Fruit fly (Drosophila melanogaster) whole organism, embryonic: ENCODE results near the gene CG2021.

Source experiments
- B-H2 ChIP-seq: fragments of 200-800 bp; sonication (Bioruptor generic); optimal IDR thresholded peaks from 2 replicates; lab custom pipeline; 2018; ENCODE audit warnings: missing biosample characterization, mild to moderate bottlenecking, missing genetic modification characterization
- CG1024 ChIP-seq: fragments of 200-800 bp; sonication (Bioruptor generic); IDR thresholded peaks from 2 replicates; pipeline ENCODE4 v1.3.6; 2022; ENCODE audit warnings: missing biosample characterization, missing genetic modification characterization
- CG10267 ChIP-seq: fragments of 200-800 bp; sonication (Bioruptor generic); optimal IDR thresholded peaks from 2 replicates; lab custom pipeline; 2018; ENCODE audit warnings: missing biosample characterization, mild to moderate bottlenecking, missing genetic modification characterization, moderate library complexity
- CG10321 ChIP-seq: fragments of 200-800 bp; sonication (Bioruptor generic); IDR thresholded peaks from 2 replicates; pipeline ENCODE4 v1.3.6; 2022; ENCODE audit warnings: missing biosample characterization, missing genetic modification characterization
- CG11247 ChIP-seq: fragments of 200-800 bp; sonication (Bioruptor generic); IDR thresholded peaks from 2 replicates; pipeline ENCODE4 v1.3.6; 2022; ENCODE audit warnings: missing biosample characterization, missing genetic modification characterization
- CG1233 ChIP-seq: fragments of 200-800 bp; sonication (Bioruptor generic); optimal IDR thresholded peaks from 4 replicates; lab custom pipeline; 2018; ENCODE audit warnings: missing biosample characterization, mild to moderate bottlenecking, missing genetic modification characterization
- CG12942 ChIP-seq: fragments of 200-800 bp; sonication (Bioruptor generic); optimal IDR thresholded peaks from 3 replicates; lab custom pipeline; 2016; ENCODE audit warnings: missing biosample characterization, missing genetic modification characterization
- CG13775 ChIP-seq: fragments of 200-800 bp; sonication (Bioruptor generic); optimal IDR thresholded peaks from 3 replicates; lab custom pipeline; 2017; ENCODE audit warnings: missing biosample characterization, mild to moderate bottlenecking, missing genetic modification characterization
- CG14014 ChIP-seq: fragments of 200-800 bp; sonication (Bioruptor generic); IDR thresholded peaks from 2 replicates; pipeline ENCODE4 v1.3.6; 2022; ENCODE audit warnings: missing biosample characterization, missing genetic modification characterization
- CG17568 ChIP-seq: fragments of 200-800 bp; sonication (Bioruptor generic); optimal IDR thresholded peaks from 2 replicates; lab custom pipeline; 2018; ENCODE audit warnings: missing biosample characterization, mild to moderate bottlenecking, missing genetic modification characterization, moderate library complexity
- CG18599 ChIP-seq: fragments of 200-800 bp; sonication (Bioruptor generic); optimal IDR thresholded peaks from 3 replicates; lab custom pipeline; 2017; ENCODE audit warnings: missing biosample characterization, missing genetic modification characterization, mild to moderate bottlenecking, moderate library complexity, missing genetic modification reagents
- CG2120 ChIP-seq: fragments of 200-800 bp; sonication (Bioruptor generic); optimal IDR thresholded peaks from 3 replicates; lab custom pipeline; 2016; ENCODE audit warnings: missing biosample characterization, missing genetic modification characterization
- CG2889 ChIP-seq: fragments of 200-800 bp; sonication (Bioruptor generic); IDR thresholded peaks from 3 replicates; pipeline ENCODE4 v1.3.6; 2022; ENCODE audit warnings: missing biosample characterization, missing genetic modification characterization
- CG3407 ChIP-seq: fragments of 200-800 bp; sonication (Bioruptor generic); optimal IDR thresholded peaks from 2 replicates; lab custom pipeline; 2018; ENCODE audit warnings: missing biosample characterization, mild to moderate bottlenecking, missing genetic modification characterization
- CG3847 ChIP-seq: fragments of 200-800 bp; sonication (Bioruptor generic); IDR thresholded peaks from 2 replicates; pipeline ENCODE4 v1.3.6; 2022; ENCODE audit warnings: missing biosample characterization, missing genetic modification characterization
- CG3995 ChIP-seq: fragments of 200-800 bp; sonication (Bioruptor generic); optimal IDR thresholded peaks from 3 replicates; lab custom pipeline; 2016; ENCODE audit warnings: missing biosample characterization, missing genetic modification characterization
- CG4707 ChIP-seq: fragments of 200-800 bp; sonication (Bioruptor generic); optimal IDR thresholded peaks from 2 replicates; lab custom pipeline; 2018; ENCODE audit warnings: missing biosample characterization, mild to moderate bottlenecking, missing genetic modification characterization, moderate library complexity
- CG6689 ChIP-seq: fragments of 200-800 bp; sonication (Bioruptor generic); IDR thresholded peaks from 2 replicates; pipeline ENCODE4 v1.3.6; 2022; ENCODE audit warnings: missing biosample characterization, missing genetic modification characterization
- CG7786 ChIP-seq: fragments of 200-800 bp; sonication (Bioruptor generic); optimal IDR thresholded peaks from 2 replicates; lab custom pipeline; 2016; ENCODE audit warnings: missing biosample characterization, missing genetic modification characterization
- CG8359 ChIP-seq: fragments of 200-800 bp; sonication (Bioruptor generic); optimal IDR thresholded peaks from 2 replicates; lab custom pipeline; 2017; ENCODE audit warnings: missing biosample characterization, mild to moderate bottlenecking, missing genetic modification characterization, borderline replicate concordance
- CG9437 ChIP-seq: fragments of 200-800 bp; sonication (Bioruptor generic); optimal IDR thresholded peaks from 2 replicates; lab custom pipeline; 2018; ENCODE audit warnings: missing biosample characterization, mild to moderate bottlenecking, missing genetic modification characterization
- CG9932 ChIP-seq: fragments of 200-800 bp; sonication (Bioruptor generic); IDR thresholded peaks from 2 replicates; pipeline ENCODE4 v1.3.6; 2022; ENCODE audit warnings: missing biosample characterization, missing genetic modification characterization
- D19A ChIP-seq: fragments of 200-800 bp; optimal IDR thresholded peaks from 3 replicates; lab custom pipeline; 2019; ENCODE audit warnings: missing biosample characterization, mild to moderate bottlenecking, missing genetic modification characterization, moderate library complexity
- Dp ChIP-seq: fragments of 200-800 bp; sonication (Bioruptor generic); optimal IDR thresholded peaks from 2 replicates; lab custom pipeline; 2018; ENCODE audit warnings: missing biosample characterization, mild to moderate bottlenecking, missing genetic modification characterization, moderate library complexity
- Ets97D ChIP-seq: fragments of 200-800 bp; sonication (Bioruptor generic); optimal IDR thresholded peaks from 3 replicates; lab custom pipeline; 2016; ENCODE audit warnings: missing biosample characterization, missing genetic modification characterization
- Gug ChIP-seq: fragments of 200-800 bp; sonication (Bioruptor generic); IDR thresholded peaks from 4 replicates; pipeline ENCODE4 v1.3.6; 2022; ENCODE audit warnings: missing biosample characterization, missing genetic modification characterization
- H15 ChIP-seq: fragments of 200-800 bp; sonication (Bioruptor generic); IDR thresholded peaks from 3 replicates; pipeline ENCODE4 v1.3.6; 2022; ENCODE audit warnings: missing biosample characterization, missing genetic modification characterization
- Hmr ChIP-seq: fragments of 200-800 bp; sonication (Bioruptor generic); optimal IDR thresholded peaks from 3 replicates; lab custom pipeline; 2017; ENCODE audit warnings: mild to moderate bottlenecking, missing biosample characterization, missing genetic modification reagents, missing genetic modification characterization
- Med ChIP-seq: fragments of 200-800 bp; sonication (Bioruptor generic); peaks from one replicate; lab custom pipeline; 2016; ENCODE audit warnings: missing biosample characterization, missing genetic modification characterization, mild to moderate bottlenecking, inconsistent platforms, moderate library complexity
- NK7.1 ChIP-seq: fragments of 200-800 bp; sonication (Bioruptor generic); optimal IDR thresholded peaks from 3 replicates; lab custom pipeline; 2016; ENCODE audit warnings: missing biosample characterization, missing genetic modification characterization
- Nf-YC ChIP-seq: fragments of 200-800 bp; optimal IDR thresholded peaks from 3 replicates; lab custom pipeline; 2019; ENCODE audit warnings: missing biosample characterization, mild to moderate bottlenecking, missing genetic modification characterization, moderate library complexity
- Sox100B ChIP-seq: fragments of 200-800 bp; sonication (Bioruptor generic); optimal IDR thresholded peaks from 3 replicates; lab custom pipeline; 2018; ENCODE audit warnings: missing biosample characterization, mild to moderate bottlenecking, missing genetic modification characterization
- Sry-β ChIP-seq: fragments of 200-800 bp; sonication (Bioruptor generic); optimal IDR thresholded peaks from 2 replicates; lab custom pipeline; 2018; ENCODE audit warnings: missing biosample characterization, mild to moderate bottlenecking, missing genetic modification characterization, moderate library complexity
- Tbp ChIP-seq: fragments of >200 bp; optimal IDR thresholded peaks from 2 replicates; lab custom pipeline; 2018; ENCODE audit warnings: missing biosample characterization, missing genetic modification characterization
- Trl ChIP-seq, 3 experiments: fragments of >200 bp in 2 of 3; fragments of 200-800 bp in 1 of 3; sonication (Bioruptor generic) in 1 of 3; optimal IDR thresholded peaks; 2 replicates in 1 of 3; 3 replicates in 2 of 3; lab custom pipeline; 2016 to 2017; ENCODE audit warnings: missing biosample characterization in 1 of 3, missing genetic modification characterization in 1 of 3
- Xbp1 ChIP-seq: fragments of 200-800 bp; sonication (Bioruptor generic); optimal IDR thresholded peaks from 3 replicates; lab custom pipeline; 2016; ENCODE audit warnings: missing biosample characterization, mild to moderate bottlenecking, missing genetic modification characterization
- abd-A ChIP-seq: fragments of 200-800 bp; sonication (Bioruptor generic); optimal IDR thresholded peaks from 3 replicates; lab custom pipeline; 2019; ENCODE audit warnings: missing biosample characterization, mild to moderate bottlenecking, missing genetic modification characterization, moderate library complexity
- br ChIP-seq: fragments of >200 bp; optimal IDR thresholded peaks from 2 replicates; lab custom pipeline; 2017
- ci ChIP-seq: fragments of 200-800 bp; sonication (Bioruptor generic); IDR thresholded peaks from 3 replicates; pipeline ENCODE4 v1.3.6; 2022; ENCODE audit warnings: missing biosample characterization, missing genetic modification characterization
- crc ChIP-seq: fragments of 200-800 bp; sonication (Bioruptor generic); optimal IDR thresholded peaks from 2 replicates; lab custom pipeline; 2016; ENCODE audit warnings: missing biosample characterization, missing genetic modification characterization
- disco-r ChIP-seq: fragments of 200-800 bp; sonication (Bioruptor generic); optimal IDR thresholded peaks from 2 replicates; lab custom pipeline; 2016; ENCODE audit warnings: missing biosample characterization, missing genetic modification characterization
- dm ChIP-seq: fragments of 200-800 bp; sonication (Bioruptor generic); optimal IDR thresholded peaks from 3 replicates; lab custom pipeline; 2016; ENCODE audit warnings: missing biosample characterization, missing genetic modification characterization
- klu ChIP-seq: fragments of 200-800 bp; sonication (Bioruptor generic); IDR thresholded peaks from 2 replicates; pipeline ENCODE4 v1.3.6; 2022; ENCODE audit warnings: missing biosample characterization, missing genetic modification characterization
- odd ChIP-seq: fragments of 200-800 bp; sonication (Bioruptor generic); optimal IDR thresholded peaks from 2 replicates; lab custom pipeline; 2017; ENCODE audit warnings: missing biosample characterization, mild to moderate bottlenecking, missing genetic modification characterization
- onecut ChIP-seq: fragments of 200-800 bp; sonication (Bioruptor generic); IDR thresholded peaks from 2 replicates; pipeline ENCODE4 v1.3.6; 2022; ENCODE audit warnings: missing biosample characterization, missing genetic modification characterization
- rib ChIP-seq: fragments of 200-800 bp; sonication (Bioruptor generic); IDR thresholded peaks from 2 replicates; pipeline ENCODE4 v1.3.6; 2022; ENCODE audit warnings: missing biosample characterization, missing genetic modification characterization
- schlank ChIP-seq: fragments of 200-800 bp; sonication (Bioruptor generic); optimal IDR thresholded peaks from 2 replicates; lab custom pipeline; 2018; ENCODE audit warnings: missing biosample characterization, mild to moderate bottlenecking, missing genetic modification characterization
- seq ChIP-seq: fragments of 200-800 bp; sonication (Bioruptor generic); IDR thresholded peaks from 2 replicates; pipeline ENCODE4 v1.3.6; 2022; ENCODE audit warnings: missing biosample characterization, missing genetic modification characterization
- sug ChIP-seq: fragments of 200-800 bp; optimal IDR thresholded peaks from 2 replicates; lab custom pipeline; 2019; ENCODE audit warnings: missing biosample characterization, mild to moderate bottlenecking, missing genetic modification characterization, moderate library complexity
- trem ChIP-seq: fragments of 200-800 bp; optimal IDR thresholded peaks from 3 replicates; lab custom pipeline; 2019; ENCODE audit warnings: missing biosample characterization, mild to moderate bottlenecking, missing genetic modification characterization, moderate library complexity
- wor ChIP-seq: fragments of 200-800 bp; sonication (Bioruptor generic); IDR thresholded peaks from 2 replicates; pipeline ENCODE4 v1.3.6; 2022; ENCODE audit warnings: missing biosample characterization, missing genetic modification characterization

The CG2021 gene

dm6 chr3L:1748218-1748617 is 29.0 kb downstream of the CG2021 start (continued):
- peak; percentile 94 for TF ChIP-seq CG3995 (GFP tag; lab: Kevin White, UChicago)
- TF ChIP-seq ci (GFP tag; lab: Robert Waterston, UW) = no peak
- no peak for TF ChIP-seq CG6689 (GFP tag; lab: Robert Waterston, UW)
- TF ChIP-seq Gug (GFP tag; lab: Robert Waterston, UW) = no peak
- peak; percentile 38 for TF ChIP-seq Hmr (GFP tag; lab: Kevin White, UChicago)
- no peak for TF ChIP-seq CG1024 (GFP tag; lab: Robert Waterston, UW)
- no peak for TF ChIP-seq CG14014
- TF ChIP-seq Nf-YC (tag; lab: Kevin White, UChicago) = peak; percentile 12
- TF ChIP-seq B-H2 = peak; percentile 2
- TF ChIP-seq Trl (optimal IDR thresholded peaks at IDR 0.05; lab: Kevin White, UChicago) = peak; percentile 22 to 32
- TF ChIP-seq Trl (GFP tag; optimal IDR thresholded peaks at IDR 0.05; lab: Kevin White, UChicago) = no peak
- no peak for TF ChIP-seq CG17568 (GFP tag; lab: Kevin White, UChicago)
- peak; percentile 17 for TF ChIP-seq CG2120 (GFP tag; lab: Kevin White, UChicago)
- no peak for TF ChIP-seq br (lab: Kevin White, UChicago)
- TF ChIP-seq Sry-β (GFP tag; lab: Kevin White, UChicago) = peak; percentile 20
- TF ChIP-seq Dp (GFP tag; lab: Kevin White, UChicago) = no peak
- TF ChIP-seq CG10267 (tag; lab: Kevin White, UChicago) = no peak
- peak; percentile 27 for TF ChIP-seq abd-A (tag; lab: Kevin White, UChicago)
- no peak for TF ChIP-seq disco-r
- TF ChIP-seq Med = peak; percentile 88
- no peak for TF ChIP-seq CG4707 (GFP tag; lab: Kevin White, UChicago)
- peak; percentile 12; the same call in 1 of the 2 replicates for TF ChIP-seq CG9932
- TF ChIP-seq D19A (tag; lab: Kevin White, UChicago) = peak; percentile 69
- peak; percentile 49 for TF ChIP-seq Ets97D (GFP tag; lab: Kevin White, UChicago)
- TF ChIP-seq schlank (tag; lab: Kevin White, UChicago) = no peak
- TF ChIP-seq seq = peak; percentile 70
- TF ChIP-seq trem = no peak
- no peak for TF ChIP-seq CG12942 (GFP tag; lab: Kevin White, UChicago)
- 0 out of 2 replicates have a peak, but pooled peaks have one; percentile 35 for TF ChIP-seq onecut (GFP tag; lab: Robert Waterston, UW)
- no peak for TF ChIP-seq Xbp1 (GFP tag; lab: Kevin White, UChicago)
- peak; percentile 14 for TF ChIP-seq CG18599
- no peak for TF ChIP-seq dm

DNA sequence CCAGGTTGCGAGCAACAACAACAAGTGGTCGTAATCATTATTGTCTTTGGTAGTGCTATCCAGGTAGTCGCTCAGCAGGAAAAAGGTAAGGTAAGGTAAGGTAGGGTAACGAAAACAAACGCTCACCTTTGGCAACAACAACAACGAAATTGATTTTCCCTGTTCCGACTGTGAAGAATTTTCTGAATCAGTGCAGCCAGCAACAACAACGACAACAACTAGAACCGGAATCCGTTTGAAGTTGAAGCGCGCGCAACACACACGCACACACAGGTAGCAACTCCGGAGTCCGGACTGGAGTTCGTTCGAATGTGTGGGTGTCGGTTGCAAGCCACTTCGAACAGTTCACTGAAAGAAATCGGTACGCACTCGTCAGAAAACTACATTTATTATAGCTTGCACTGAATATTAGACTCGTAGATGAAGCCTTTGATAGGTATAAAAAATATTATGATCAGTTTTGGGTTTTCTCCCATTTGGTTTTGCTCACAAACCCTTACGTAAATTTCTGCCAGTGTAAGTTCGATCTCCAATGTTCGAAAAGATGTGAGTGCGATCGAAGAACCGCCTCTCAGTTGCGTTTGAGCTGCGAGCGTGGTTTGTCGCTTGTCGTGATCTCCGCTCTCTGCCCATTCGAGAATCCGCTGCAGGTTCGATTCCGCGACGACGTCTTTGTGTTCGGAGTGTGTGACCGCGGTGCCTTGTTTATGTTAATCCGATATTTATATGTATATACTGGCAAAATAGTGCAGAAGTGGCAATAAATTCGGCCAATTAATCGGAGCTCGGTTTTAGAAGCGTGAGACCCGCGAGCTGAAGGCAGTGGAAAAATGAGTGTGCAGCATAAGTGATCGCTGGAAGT is 30.6 kb downstream of the CG2021 start, which contains the start of gene CG13921:
Gene CG13921, plus strand, starts transcription at position 570 of the 862 bp plus-strand sequence.
- TF ChIP-seq CG11247 (GFP tag; lab: Robert Waterston, UW) (peak; percentile 98), CG3847 (GFP tag; lab: Robert Waterston, UW) (peak; percentile 99), CG9437 (GFP tag; lab: Kevin White, UChicago) (peak; percentile 92), CG2889 (GFP tag; lab: Robert Waterston, UW) (peak; percentile 98), rib (GFP tag; lab: Robert Waterston, UW) (peak; percentile 97), klu (peak; percentile 99), CG3407 (GFP tag; lab: Kevin White, UChicago) (peak; percentile 98), H15 (GFP tag; lab: Robert Waterston, UW) (peak; percentile 99), CG1233 (GFP tag; lab: Kevin White, UChicago) (peak; percentile 99), CG8359 (peak; percentile 96), sug (peak; percentile 93), NK7.1 (GFP tag; lab: Kevin White, UChicago) (peak; percentile 99), CG13775 (peak; percentile 99), CG10321 (GFP tag; lab: Robert Waterston, UW) (peak; percentile 83), Sox100B (peak; percentile 97), odd (GFP tag; lab: Kevin White, UChicago) (peak; percentile 97), crc (GFP tag; lab: Kevin White, UChicago) (peak; percentile 99), Tbp (GFP tag; lab: Kevin White, UChicago) (no peak), CG7786 (peak; percentile 98), wor (GFP tag; lab: Robert Waterston, UW) (peak; percentile 98)
